Fruit fly (Drosophila melanogaster): ENCODE results near the gene CG4884.
"Not testable (repeated sequence)": the region's sequence is repeated elsewhere in the genome, so short reads cannot be mapped to it uniquely, and the experiment has no call there.

DNA sequence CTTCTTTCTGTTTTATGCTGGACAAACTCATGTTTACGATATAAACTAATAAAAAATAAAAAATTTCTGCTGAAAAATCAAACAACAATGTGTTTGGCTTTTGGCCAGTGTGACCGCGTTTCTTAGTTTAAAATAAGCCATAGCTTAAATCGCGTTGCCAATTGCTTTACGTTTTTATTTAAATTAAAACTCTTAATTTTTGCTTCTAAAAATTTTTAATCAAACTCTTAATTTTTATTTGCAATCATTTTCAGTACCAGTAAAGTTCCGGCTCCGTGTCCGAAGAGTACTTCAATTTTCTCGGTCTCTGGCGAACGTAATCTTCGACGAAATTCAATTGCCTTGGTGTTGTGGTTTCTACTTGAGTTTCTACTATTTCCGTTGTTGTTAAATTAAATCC is at the start of gene CG4884, which contains the start of gene CG42487:
- TF ChIP-seq CG33557 (GFP tag; optimal IDR thresholded peaks at IDR 0.05); amos (GFP tag; IDR thresholded peaks at IDR 0.05; ENCODE audit: partially characterized antibody); tgo (GFP tag; IDR thresholded peaks at IDR 0.05); Doc2 (GFP tag; IDR thresholded peaks at IDR 0.05); CG16863 (GFP tag; optimal IDR thresholded peaks at IDR 0.05); CG4707 (GFP tag; optimal IDR thresholded peaks at IDR 0.05); Hr78 (GFP tag; optimal IDR thresholded peaks at IDR 0.05); tup (GFP tag; optimal IDR thresholded peaks at IDR 0.05); Trl (optimal IDR thresholded peaks at IDR 0.05); Trl (GFP tag; optimal IDR thresholded peaks at IDR 0.05): not testable (repeated sequence)
